Worm (Caenorhabditis elegans) whole organism, L1 larva: ENCODE data around the gene irld-30.

Source experiments
- lin-39 ChIP-seq: fragments of 150-350 bp; optimal IDR thresholded peaks from 2 replicates; lab custom pipeline; 2014; ENCODE audit warnings: missing biosample characterization, missing genetic modification reagents, missing genetic modification characterization
- swsn-7 ChIP-seq: sonication (generic microtip); optimal IDR thresholded peaks from 2 replicates; lab custom pipeline; 2016; ENCODE audit warnings: missing genetic modification characterization, missing compliant biosample characterization

ce11 chrV:2343572-2343971 is 2.4 kb upstream of the irld-30 start:
- TF ChIP-seq swsn-7 (no peak), lin-39 (tag; lab: Kevin White, UChicago) (no peak)
